Fruit fly (Drosophila melanogaster) whole organism, embryonic: ENCODE results near the gene CG15643.
A peak's percentile ranks its signal among the peaks of the same experiment; 100 is the strongest.

Experiments
- B-H2 ChIP-seq: fragments of 200-800 bp; sonication (Bioruptor generic); optimal IDR thresholded peaks from 2 replicates; lab custom pipeline; 2018; ENCODE audit warnings: missing biosample characterization, mild to moderate bottlenecking, missing genetic modification characterization
- BEAF-32 ChIP-seq: fragments of 200-800 bp; sonication (Bioruptor generic); optimal IDR thresholded peaks from 3 replicates; lab custom pipeline; 2017; ENCODE audit warnings: missing biosample characterization, missing genetic modification characterization, mild to moderate bottlenecking, moderate library complexity, missing genetic modification reagents
- CG11247 ChIP-seq: fragments of 200-800 bp; sonication (Bioruptor generic); IDR thresholded peaks from 2 replicates; pipeline ENCODE4 v1.3.6; 2022; ENCODE audit warnings: missing biosample characterization, missing genetic modification characterization
- CG14441 ChIP-seq: fragments of 200-800 bp; sonication (Bioruptor generic); IDR thresholded peaks from 2 replicates; pipeline ENCODE4 v1.3.6; 2022; ENCODE audit warnings: missing biosample characterization, missing genetic modification characterization
- CG14860 ChIP-seq: fragments of 200-800 bp; sonication (Bioruptor generic); IDR thresholded peaks from 3 replicates; pipeline ENCODE4 v1.3.6; 2022; ENCODE audit warnings: missing biosample characterization, missing genetic modification characterization; ENCODE audit not compliant: partially characterized antibody
- CG2129 ChIP-seq: fragments of 200-800 bp; sonication (Bioruptor generic); IDR thresholded peaks from 2 replicates; pipeline ENCODE4 v1.3.6; 2022; ENCODE audit warnings: missing biosample characterization, missing genetic modification characterization; ENCODE audit not compliant: partially characterized antibody
- CG2875 ChIP-seq: fragments of 200-800 bp; sonication (Bioruptor generic); optimal IDR thresholded peaks from 2 replicates; lab custom pipeline; 2017; ENCODE audit warnings: missing biosample characterization, mild to moderate bottlenecking, missing genetic modification characterization, missing genetic modification reagents
- CG3163 ChIP-seq: fragments of 200-800 bp; sonication (Bioruptor generic); optimal IDR thresholded peaks from 3 replicates; lab custom pipeline; 2016; ENCODE audit warnings: missing biosample characterization, missing genetic modification characterization
- CG32532 ChIP-seq: fragments of 200-800 bp; sonication (Bioruptor generic); IDR thresholded peaks from 2 replicates; pipeline ENCODE4 v1.3.6; 2022; ENCODE audit warnings: missing biosample characterization, missing genetic modification characterization
- CG32772 ChIP-seq: fragments of 200-800 bp; sonication (Bioruptor generic); IDR thresholded peaks from 2 replicates; pipeline ENCODE4 v1.3.6; 2022; ENCODE audit warnings: missing biosample characterization, missing genetic modification characterization
- CG34224 ChIP-seq: fragments of 200-800 bp; sonication (Bioruptor generic); IDR thresholded peaks from 3 replicates; pipeline ENCODE4 v1.3.6; 2022; ENCODE audit warnings: missing biosample characterization, missing genetic modification characterization; ENCODE audit not compliant: partially characterized antibody
- CG34422 ChIP-seq: fragments of 200-800 bp; sonication (Bioruptor generic); IDR thresholded peaks from 3 replicates; pipeline ENCODE4 v1.3.6; 2022; ENCODE audit warnings: missing biosample characterization, missing genetic modification characterization
- CG3995 ChIP-seq: fragments of 200-800 bp; sonication (Bioruptor generic); optimal IDR thresholded peaks from 3 replicates; lab custom pipeline; 2016; ENCODE audit warnings: missing biosample characterization, missing genetic modification characterization
- CG42726 ChIP-seq: fragments of 200-800 bp; sonication (Bioruptor generic); IDR thresholded peaks from 2 replicates; pipeline ENCODE4 v1.3.6; 2022; ENCODE audit warnings: missing biosample characterization, missing genetic modification characterization; ENCODE audit not compliant: partially characterized antibody
- CG6765 ChIP-seq: fragments of 200-800 bp; sonication (Bioruptor generic); optimal IDR thresholded peaks from 3 replicates; lab custom pipeline; 2017; ENCODE audit warnings: missing biosample characterization, mild to moderate bottlenecking, missing genetic modification characterization
- CG8478 ChIP-seq: fragments of >200 bp; optimal IDR thresholded peaks from 2 replicates; lab custom pipeline; 2018
- CG9876 ChIP-seq: fragments of 200-800 bp; sonication (Bioruptor generic); optimal IDR thresholded peaks from 2 replicates; lab custom pipeline; 2016; ENCODE audit warnings: missing biosample characterization, missing genetic modification characterization
- CG9932 ChIP-seq: fragments of 200-800 bp; sonication (Bioruptor generic); IDR thresholded peaks from 2 replicates; pipeline ENCODE4 v1.3.6; 2022; ENCODE audit warnings: missing biosample characterization, missing genetic modification characterization
- Doc2 ChIP-seq: fragments of 200-800 bp; sonication (Bioruptor generic); IDR thresholded peaks from 2 replicates; pipeline ENCODE4 v1.3.6; 2022; ENCODE audit warnings: missing biosample characterization, missing genetic modification characterization
- Doc3 ChIP-seq: fragments of 200-800 bp; sonication (Bioruptor generic); IDR thresholded peaks from 3 replicates; pipeline ENCODE4 v1.3.6; 2022; ENCODE audit warnings: missing biosample characterization, missing genetic modification characterization; ENCODE audit not compliant: partially characterized antibody
- Dref ChIP-seq: fragments of 200-800 bp; sonication (Bioruptor generic); IDR thresholded peaks from 2 replicates; pipeline ENCODE4 v1.3.6; 2022; ENCODE audit warnings: missing biosample characterization, missing genetic modification characterization
- HLH4C ChIP-seq: fragments of 200-800 bp; sonication (Bioruptor generic); IDR thresholded peaks from 3 replicates; pipeline ENCODE4 v1.3.6; 2022; ENCODE audit warnings: missing biosample characterization, missing genetic modification characterization; ENCODE audit not compliant: partially characterized antibody
- HmgZ ChIP-seq: fragments of 200-800 bp; sonication (Bioruptor generic); optimal IDR thresholded peaks from 2 replicates; lab custom pipeline; 2018; ENCODE audit warnings: missing biosample characterization, mild to moderate bottlenecking, missing genetic modification characterization
- Med ChIP-seq: fragments of 200-800 bp; sonication (Bioruptor generic); peaks from one replicate; lab custom pipeline; 2016; ENCODE audit warnings: missing biosample characterization, missing genetic modification characterization, mild to moderate bottlenecking, inconsistent platforms, moderate library complexity
- Myb ChIP-seq: fragments of 200-800 bp; sonication (Bioruptor generic); optimal IDR thresholded peaks from 2 replicates; lab custom pipeline; 2016; ENCODE audit warnings: missing biosample characterization, missing genetic modification characterization
- Nf-YA ChIP-seq: fragments of 200-800 bp; sonication (Bioruptor generic); IDR thresholded peaks from 2 replicates; pipeline ENCODE4 v1.3.6; 2022; ENCODE audit warnings: missing biosample characterization, missing genetic modification characterization
- Nf-YB ChIP-seq: fragments of 200-800 bp; sonication (Bioruptor generic); optimal IDR thresholded peaks from 3 replicates; lab custom pipeline; 2019; ENCODE audit warnings: missing biosample characterization, mild to moderate bottlenecking, missing genetic modification characterization, moderate library complexity
- Ptx1 ChIP-seq: fragments of 200-800 bp; sonication (Bioruptor generic); IDR thresholded peaks from 2 replicates; pipeline ENCODE4 v1.3.6; 2022; ENCODE audit warnings: missing biosample characterization, missing genetic modification characterization
- Ssrp ChIP-seq: fragments of 200-800 bp; sonication (Bioruptor generic); optimal IDR thresholded peaks from 2 replicates; lab custom pipeline; 2018; ENCODE audit warnings: missing biosample characterization, mild to moderate bottlenecking, missing genetic modification characterization, moderate library complexity
- Trl ChIP-seq, 3 experiments: fragments of >200 bp in 2 of 3; fragments of 200-800 bp in 1 of 3; sonication (Bioruptor generic) in 1 of 3; optimal IDR thresholded peaks; 2 replicates in 1 of 3; 3 replicates in 2 of 3; lab custom pipeline; 2016 to 2017; ENCODE audit warnings: missing biosample characterization in 1 of 3, missing genetic modification characterization in 1 of 3
- al ChIP-seq: fragments of 200-800 bp; sonication (Bioruptor generic); IDR thresholded peaks from 2 replicates; pipeline ENCODE4 v1.3.6; 2022; ENCODE audit warnings: missing biosample characterization, missing genetic modification characterization
- aop ChIP-seq: fragments of 200-800 bp; sonication (Bioruptor generic); IDR thresholded peaks from 2 replicates; pipeline ENCODE4 v1.3.6; 2022; ENCODE audit warnings: missing biosample characterization, missing genetic modification characterization
- ato ChIP-seq: fragments of 200-800 bp; sonication (Bioruptor generic); IDR thresholded peaks from 2 replicates; pipeline ENCODE4 v1.3.6; 2022; ENCODE audit warnings: missing biosample characterization, missing genetic modification characterization; ENCODE audit not compliant: partially characterized antibody
- dm ChIP-seq: fragments of 200-800 bp; sonication (Bioruptor generic); optimal IDR thresholded peaks from 3 replicates; lab custom pipeline; 2016; ENCODE audit warnings: missing biosample characterization, missing genetic modification characterization
- dpn ChIP-seq, 2 experiments: fragments of 200-800 bp; sonication (Bioruptor generic); optimal IDR thresholded peaks; 3 replicates each; lab custom pipeline; 2016; ENCODE audit warnings: missing biosample characterization in 2 of 2, missing genetic modification characterization in 2 of 2
- fu2 ChIP-seq: fragments of 200-800 bp; sonication (Bioruptor generic); optimal IDR thresholded peaks from 2 replicates; lab custom pipeline; 2016; ENCODE audit warnings: missing biosample characterization, missing genetic modification characterization
- gfzf ChIP-seq: fragments of 200-800 bp; sonication (Bioruptor generic); optimal IDR thresholded peaks from 2 replicates; lab custom pipeline; 2016; ENCODE audit warnings: missing biosample characterization, mild to moderate bottlenecking, missing genetic modification characterization, moderate library complexity
- hb ChIP-seq: fragments of 200-800 bp; sonication (Bioruptor generic); IDR thresholded peaks from 3 replicates; pipeline ENCODE4 v1.3.6; 2022; ENCODE audit warnings: missing biosample characterization, missing genetic modification characterization; ENCODE audit not compliant: partially characterized antibody
- mam ChIP-seq: fragments of 200-800 bp; sonication (Bioruptor generic); optimal IDR thresholded peaks from 3 replicates; lab custom pipeline; 2016; ENCODE audit warnings: missing biosample characterization, missing genetic modification characterization
- mld ChIP-seq: fragments of 200-800 bp; sonication (Bioruptor generic); IDR thresholded peaks from 3 replicates; pipeline ENCODE4 v1.3.6; 2022; ENCODE audit warnings: missing biosample characterization, missing genetic modification characterization; ENCODE audit not compliant: partially characterized antibody
- nerfin-1 ChIP-seq: fragments of 200-800 bp; sonication (Bioruptor generic); optimal IDR thresholded peaks from 3 replicates; lab custom pipeline; 2019; ENCODE audit warnings: missing biosample characterization, mild to moderate bottlenecking, missing genetic modification characterization, moderate library complexity
- nerfin-2 ChIP-seq: fragments of 200-800 bp; sonication (Bioruptor generic); IDR thresholded peaks from 2 replicates; pipeline ENCODE4 v1.3.6; 2022; ENCODE audit warnings: missing biosample characterization, missing genetic modification characterization; ENCODE audit not compliant: partially characterized antibody
- phol ChIP-seq: fragments of 200-800 bp; sonication (Bioruptor generic); optimal IDR thresholded peaks from 3 replicates; lab custom pipeline; 2018; ENCODE audit warnings: missing biosample characterization, mild to moderate bottlenecking, missing genetic modification characterization, moderate library complexity
- row ChIP-seq: fragments of 200-800 bp; sonication (Bioruptor generic); IDR thresholded peaks from 3 replicates; pipeline ENCODE4 v1.3.6; 2022; ENCODE audit warnings: missing biosample characterization, missing genetic modification characterization
- schlank ChIP-seq: fragments of 200-800 bp; sonication (Bioruptor generic); optimal IDR thresholded peaks from 2 replicates; lab custom pipeline; 2018; ENCODE audit warnings: missing biosample characterization, mild to moderate bottlenecking, missing genetic modification characterization
- sens ChIP-seq: fragments of 200-800 bp; sonication (Bioruptor generic); peaks from one replicate; lab custom pipeline; 2016; ENCODE audit warnings: missing biosample characterization, missing genetic modification characterization
- slbo ChIP-seq: fragments of 200-800 bp; sonication (Bioruptor generic); IDR thresholded peaks from 2 replicates; pipeline ENCODE4 v1.3.6; 2022; ENCODE audit warnings: missing biosample characterization, missing genetic modification characterization
- sna ChIP-seq: fragments of 200-800 bp; sonication (Bioruptor generic); IDR thresholded peaks from 2 replicates; pipeline ENCODE4 v1.3.6; 2022; ENCODE audit warnings: missing biosample characterization, missing genetic modification characterization; ENCODE audit not compliant: partially characterized antibody
- vnd ChIP-seq: fragments of 200-800 bp; sonication (Bioruptor generic); IDR thresholded peaks from 3 replicates; pipeline ENCODE4 v1.3.6; 2022; ENCODE audit warnings: missing biosample characterization, missing genetic modification characterization; ENCODE audit not compliant: partially characterized antibody

CG15643 gene

dm6 chrX:15574384-15574783 lies 2.4 kb upstream of the CG15643 start, which contains the start of gene CG9213 (continued):
- TF ChIP-seq HLH4C (GFP tag; lab: Robert Waterston, UW) (peak; percentile 64), nerfin-2 (GFP tag; lab: Robert Waterston, UW) (peak; percentile 68; the same call in 1 of the 2 replicates), CG8478 (lab: Kevin White, UChicago) (no peak), hb (GFP tag; lab: Robert Waterston, UW) (peak; percentile 73), CG11247 (GFP tag; lab: Robert Waterston, UW) (no peak), B-H2 (GFP tag; lab: Kevin White, UChicago) (peak; percentile 21), dpn (GFP tag; optimal IDR thresholded peaks at IDR 0.05; lab: Kevin White, UChicago) (peak in 1 of 2 experiments; percentile 20), ato (GFP tag; lab: Robert Waterston, UW) (peak; percentile 63), CG2875 (GFP tag; lab: Kevin White, UChicago) (no peak), dm (GFP tag; lab: Kevin White, UChicago) (peak; percentile 9), HmgZ (tag; lab: Kevin White, UChicago) (peak; percentile 35), sens (GFP tag; lab: Kevin White, UChicago) (peak; percentile 7), CG9932 (peak; percentile 44; the same call in 1 of the 2 replicates), slbo (GFP tag; lab: Robert Waterston, UW) (peak; percentile 29; the same call in 1 of the 2 replicates), CG3995 (peak; percentile 98), mld (GFP tag; lab: Robert Waterston, UW) (peak; percentile 83; the same call in 2 of the 3 replicates), mam (peak; percentile 17), Ssrp (tag; lab: Kevin White, UChicago) (no peak), Trl (optimal IDR thresholded peaks at IDR 0.05; lab: Kevin White, UChicago) (no peak), Trl (GFP tag; optimal IDR thresholded peaks at IDR 0.05; lab: Kevin White, UChicago) (no peak), Doc3 (GFP tag; lab: Robert Waterston, UW) (peak; percentile 86), CG34224 (GFP tag; lab: Robert Waterston, UW) (peak; percentile 86), CG3163 (GFP tag; lab: Kevin White, UChicago) (no peak), CG32772 (GFP tag; lab: Robert Waterston, UW) (no peak), Nf-YB (GFP tag; lab: Kevin White, UChicago) (no peak), CG2129 (GFP tag; lab: Robert Waterston, UW) (peak; percentile 57; the same call in 1 of the 2 replicates), Doc2 (GFP tag; lab: Robert Waterston, UW) (no peak), Myb (peak; percentile 35), schlank (no peak), row (GFP tag; lab: Robert Waterston, UW) (peak; percentile 81), CG42726 (peak; percentile 56; the same call in 1 of the 2 replicates), aop (no peak), al (GFP tag; lab: Robert Waterston, UW) (no peak), Nf-YA (GFP tag; lab: Robert Waterston, UW) (no peak), BEAF-32 (GFP tag; lab: Kevin White, UChicago) (peak; percentile 78), sna (GFP tag; lab: Robert Waterston, UW) (peak; percentile 47; the same call in 1 of the 2 replicates), CG32532 (GFP tag; lab: Robert Waterston, UW) (peak; percentile 48; the same call in 1 of the 2 replicates), Dref (GFP tag; lab: Robert Waterston, UW) (peak; percentile 56), CG14441 (GFP tag; lab: Robert Waterston, UW) (no peak), Ptx1 (0 out of 2 replicates have a peak, but pooled peaks have one; percentile 12), gfzf (no peak), nerfin-1 (tag; lab: Kevin White, UChicago) (no peak), vnd (GFP tag; lab: Robert Waterston, UW) (peak; percentile 72), CG14860 (GFP tag; lab: Robert Waterston, UW) (peak; percentile 58; the same call in 2 of the 3 replicates), Med (GFP tag; lab: Kevin White, UChicago) (peak; percentile 82), CG9876 (peak; percentile 12), fu2 (GFP tag; lab: Kevin White, UChicago) (no peak), CG34422 (0 out of 3 replicates have a peak, but pooled peaks have one; percentile 44), CG6765 (GFP tag; lab: Kevin White, UChicago) (no peak), phol (tag; lab: Kevin White, UChicago) (peak; percentile 10)
